Worm (Caenorhabditis elegans): Measurements from ENCODE around the gene F08G2.7.

F08G2.7 gene

DNA sequence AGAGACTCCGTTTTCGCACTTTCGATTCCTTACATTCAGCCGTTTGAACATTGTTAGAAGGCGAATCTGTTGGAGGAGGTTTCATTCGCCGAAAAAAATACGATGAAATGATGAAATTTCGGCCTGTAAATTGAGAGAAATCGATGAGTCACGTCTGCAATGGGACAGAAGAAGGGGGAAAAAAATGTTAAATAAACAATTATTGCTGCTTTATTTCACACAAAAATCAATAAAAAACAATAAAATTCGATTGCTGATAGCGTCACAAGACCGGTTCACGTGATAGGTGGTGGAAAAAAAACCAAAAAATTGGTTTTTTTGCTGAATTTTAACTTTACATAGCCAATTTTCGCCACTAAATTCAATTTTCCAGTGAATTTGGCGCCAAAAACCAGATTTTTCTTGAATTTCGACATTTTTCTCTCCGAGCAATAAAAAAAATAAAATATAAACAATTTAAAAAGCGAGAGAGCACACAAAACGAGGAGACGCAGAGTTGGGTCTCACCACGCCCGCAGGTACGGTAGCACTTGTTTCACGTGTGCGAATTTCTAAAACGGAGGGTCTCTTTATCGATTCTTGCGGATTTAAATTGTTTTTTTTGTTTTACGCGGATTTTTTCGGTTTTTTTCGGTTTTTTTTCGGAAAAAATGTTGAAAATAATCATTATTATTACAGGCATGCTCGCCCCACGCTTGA lies 31.4 kb upstream of the F08G2.7 start, which contains the start of the genes cup-14 and ndub-8 (continued):
- no peak for TF ChIP-seq ceh-2 (tag; optimal IDR thresholded peaks at IDR 0.05)
- TF ChIP-seq che-1 (tag; optimal IDR thresholded peaks at IDR 0.05): no peak
- TF ChIP-seq fkh-10 (GFP tag; optimal IDR thresholded peaks at IDR 0.05): no peak
- peak; percentile 87 for TF ChIP-seq ceh-48 (tag; optimal IDR thresholded peaks at IDR 0.05)
- no peak for TF ChIP-seq tbx-7 (tag; optimal IDR thresholded peaks at IDR 0.05)
- no peak for TF ChIP-seq pqm-1 (tag; optimal IDR thresholded peaks at IDR 0.05)
- no peak for TF ChIP-seq pat-9 (tag; optimal IDR thresholded peaks at IDR 0.05)
- no peak for TF ChIP-seq pros-1 (tag; optimal IDR thresholded peaks at IDR 0.05)
- no peak for TF ChIP-seq ceh-30 (tag; optimal IDR thresholded peaks at IDR 0.05)
- no peak for TF ChIP-seq syd-9 (tag; optimal IDR thresholded peaks at IDR 0.05)
- TF ChIP-seq hlh-8 (tag; optimal IDR thresholded peaks at IDR 0.05): no peak
- no peak for TF ChIP-seq unc-86 (tag; optimal IDR thresholded peaks at IDR 0.05)
- no peak for TF ChIP-seq ahr-1 (tag; optimal IDR thresholded peaks at IDR 0.05)
- no peak for TF ChIP-seq ceh-14 (tag; optimal IDR thresholded peaks at IDR 0.05)
- TF ChIP-seq dve-1 (tag; optimal IDR thresholded peaks at IDR 0.05): peak; percentile 7
- no peak for TF ChIP-seq ceh-9 (tag; optimal IDR thresholded peaks at IDR 0.05)
- TF ChIP-seq hlh-30 (tag; optimal IDR thresholded peaks at IDR 0.05; ENCODE audit: insufficient read depth): peak; percentile 75
- TF ChIP-seq sox-2 (GFP tag; IDR thresholded peaks at IDR 0.05): no peak
- TF ChIP-seq hlh-13 (GFP tag; optimal IDR thresholded peaks at IDR 0.05): no peak
- no peak for TF ChIP-seq ets-4 (tag; optimal IDR thresholded peaks at IDR 0.05)
- TF ChIP-seq K09A11.1 (tag; optimal IDR thresholded peaks at IDR 0.05; ENCODE audit: insufficient read depth): no peak
- TF ChIP-seq mec-3 (tag; optimal IDR thresholded peaks at IDR 0.05; ENCODE audit: borderline replicate concordance): no peak
- TF ChIP-seq ref-2 (tag; optimal IDR thresholded peaks at IDR 0.05): no peak
- TF ChIP-seq fax-1 (tag; optimal IDR thresholded peaks at IDR 0.05): no peak
- peak; percentile 13 for TF ChIP-seq ceh-19 (GFP tag; optimal IDR thresholded peaks at IDR 0.05)
- TF ChIP-seq pha-2 (tag; optimal IDR thresholded peaks at IDR 0.05): no peak
- no peak for TF ChIP-seq ttx-3 (tag; optimal IDR thresholded peaks at IDR 0.05)
- no peak for TF ChIP-seq hlh-15 (tag; optimal IDR thresholded peaks at IDR 0.05)
- TF ChIP-seq unc-3 (GFP tag; conservative IDR thresholded peaks at IDR 0.05): no peak
- no peak for TF ChIP-seq unc-3 (tag; optimal IDR thresholded peaks at IDR 0.05)
- TF ChIP-seq ama-1 (optimal IDR thresholded peaks at IDR 0.05): no peak
- peak; percentile 25 for TF ChIP-seq lim-6 (tag; optimal IDR thresholded peaks at IDR 0.05)
- TF ChIP-seq F13H6.1 (tag; optimal IDR thresholded peaks at IDR 0.05): no peak
- TF ChIP-seq madf-2 (tag; optimal IDR thresholded peaks at IDR 0.05): no peak
- TF ChIP-seq zip-5 (tag; optimal IDR thresholded peaks at IDR 0.05): no peak
- no peak for TF ChIP-seq sox-4 (tag; optimal IDR thresholded peaks at IDR 0.05)
- peak; percentile 6 for TF ChIP-seq ceh-34 (tag; optimal IDR thresholded peaks at IDR 0.05)

DNA sequence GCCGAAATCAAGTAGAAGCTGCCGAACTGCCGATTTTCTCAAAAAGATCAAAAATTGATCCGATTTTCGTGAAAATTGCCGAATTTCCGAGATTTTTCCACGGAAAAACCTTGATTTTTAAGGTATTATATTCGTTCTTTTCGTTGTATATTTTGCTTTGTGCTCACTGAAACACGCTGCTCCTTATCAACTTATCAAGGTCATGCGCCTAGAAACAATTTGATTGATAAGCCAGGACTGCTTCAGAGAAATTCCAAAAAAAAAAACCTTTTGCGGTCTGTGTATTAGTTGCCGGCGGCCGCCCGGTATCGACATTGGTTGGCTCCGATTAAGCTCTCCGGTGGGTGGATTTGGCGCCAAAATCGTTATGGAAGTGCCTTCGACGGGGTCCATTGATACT lies 21.5 kb upstream of the F08G2.7 start:
- TF ChIP-seq ama-1 (optimal IDR thresholded peaks at IDR 0.05) (no peak), elt-2 (tag; optimal IDR thresholded peaks at IDR 0.05) (peak; percentile 57)

DNA sequence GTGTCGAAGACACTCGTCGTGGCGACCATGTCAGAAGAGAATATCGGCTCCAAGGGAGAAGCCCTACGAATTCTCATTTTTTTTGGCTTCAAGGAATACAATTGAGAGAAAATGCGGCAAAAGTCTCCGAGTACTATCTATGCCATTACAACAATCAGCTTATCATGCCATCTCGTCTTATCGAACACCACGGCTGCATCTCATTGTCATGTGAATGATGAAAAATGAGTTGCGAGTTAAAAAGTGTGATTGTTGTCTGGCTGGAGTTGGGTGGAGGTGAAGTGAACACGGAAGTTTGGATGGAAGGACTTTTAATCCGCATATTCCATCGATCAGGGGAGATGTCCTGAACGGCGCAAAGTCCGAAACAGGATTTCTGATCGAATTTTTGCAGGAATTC lies 19.9 kb upstream of the F08G2.7 start:
- TF ChIP-seq pag-3 (tag; optimal IDR thresholded peaks at IDR 0.05; ENCODE audit: borderline replicate concordance) (no peak), elt-2 (tag; optimal IDR thresholded peaks at IDR 0.05) (peak; percentile 25)

All from whole organism, late embryonic.